Worm (Caenorhabditis elegans): ENCODE measurements around the gene F54C9.7.

DNA sequence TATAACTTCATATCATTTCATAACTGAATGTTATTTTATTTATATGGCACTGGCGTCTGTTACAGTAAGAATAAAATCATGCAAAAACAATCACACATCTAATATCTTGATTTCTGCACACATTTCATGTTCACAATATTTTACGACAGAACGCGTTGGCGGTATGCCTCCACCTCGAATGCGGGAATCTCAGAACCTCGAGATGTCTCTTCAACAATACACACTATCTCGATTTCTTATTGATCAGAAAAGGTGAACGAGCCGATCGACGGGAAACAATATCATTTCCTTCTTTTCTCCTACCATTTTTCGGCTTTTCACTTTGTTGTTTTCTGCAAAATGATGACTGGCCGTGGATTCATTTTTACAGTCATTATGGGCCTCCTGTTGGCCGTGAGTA is 34.5 kb downstream of the F54C9.7 start, which contains the start of gene F28C6.10:
- TF ChIP-seq nfya-1 (tag; optimal IDR thresholded peaks at IDR 0.05; ENCODE audit: borderline replicate concordance, insufficient read depth) (no peak), aptf-2 (GFP tag; conservative IDR thresholded peaks at IDR 0.05) (no peak), F57A8.1 (GFP tag; optimal IDR thresholded peaks at IDR 0.05) (no peak), Y53F4B.3 (GFP tag; IDR thresholded peaks at IDR 0.05) (no peak), F33H1.4 (GFP tag; IDR thresholded peaks at IDR 0.05) (no peak), B0035.1 (tag; optimal IDR thresholded peaks at IDR 0.05) (no peak), madf-10 (tag; optimal IDR thresholded peaks at IDR 0.05) (no peak), snpc-3.4 (tag; optimal IDR thresholded peaks at IDR 0.05) (no peak), pha-4 (tag; optimal IDR thresholded peaks at IDR 0.05) (no peak), snpc-4 (GFP tag; optimal IDR thresholded peaks at IDR 0.05) (no peak), snpc-4 (tag; optimal IDR thresholded peaks at IDR 0.05) (no peak), nhr-179 (tag; optimal IDR thresholded peaks at IDR 0.05) (no peak), ztf-3 (GFP tag; optimal IDR thresholded peaks at IDR 0.05) (no peak), dpff-1 (tag; optimal IDR thresholded peaks at IDR 0.05) (no peak), ceh-91 (GFP tag; IDR thresholded peaks at IDR 0.05) (no peak)

All from whole organism, young adult.